Worm (Caenorhabditis elegans) whole organism, L1 larva: ENCODE measurements around the gene dnj-23.

Experiments used
- aha-1 ChIP-seq: fragments of 150-350 bp; optimal IDR thresholded peaks from 2 replicates; lab custom pipeline; 2014; ENCODE audit warnings: missing biosample characterization, missing genetic modification characterization
- alr-1 ChIP-seq: fragments of 200-800 bp; sonication (Bioruptor generic); optimal IDR thresholded peaks from 2 replicates; lab custom pipeline; 2018; ENCODE audit warnings: borderline replicate concordance, mild to moderate bottlenecking, missing genetic modification characterization, missing compliant biosample characterization
- aly-2 ChIP-seq: fragments of 150-350 bp; optimal IDR thresholded peaks from 2 replicates; lab custom pipeline; 2014; ENCODE audit warnings: missing biosample characterization, missing genetic modification characterization
- blmp-1 ChIP-seq: fragments of 150-350 bp; optimal IDR thresholded peaks from 2 replicates; lab custom pipeline; 2014; ENCODE audit warnings: missing biosample characterization, missing genetic modification characterization
- ceh-8 ChIP-seq: fragments of 200-800 bp; sonication (Bioruptor generic); optimal IDR thresholded peaks from 2 replicates; lab custom pipeline; 2018; ENCODE audit warnings: mild to moderate bottlenecking, missing genetic modification characterization, moderate library complexity, missing compliant biosample characterization
- dsc-1 ChIP-seq: sonication (generic microtip); optimal IDR thresholded peaks from 2 replicates; lab custom pipeline; 2016; ENCODE audit warnings: mild to moderate bottlenecking, missing genetic modification characterization, missing compliant biosample characterization
- efl-1 ChIP-seq, 4 experiments: fragments of 150-350 bp; optimal IDR thresholded peaks in 3 of 4; peaks in 1 of 4; 1 replicate in 1 of 4; 2 replicates in 3 of 4; lab custom pipeline; 2014; ENCODE audit warnings: missing biosample characterization in 2 of 4, missing genetic modification characterization in 2 of 4, missing genetic modification reagents in 2 of 4
- egl-13 ChIP-seq: sonication (generic microtip); optimal IDR thresholded peaks from 2 replicates; lab custom pipeline; 2016; ENCODE audit warnings: missing genotype, missing genetic modification reagents, missing genetic modification characterization, missing compliant biosample characterization
- fkh-8 ChIP-seq: sonication (generic microtip); optimal IDR thresholded peaks from 2 replicates; lab custom pipeline; 2016; ENCODE audit warnings: mild to moderate bottlenecking, missing genetic modification characterization, missing compliant biosample characterization
- hlh-17 ChIP-seq: fragments of 200-800 bp; sonication (Bioruptor generic); optimal IDR thresholded peaks from 2 replicates; lab custom pipeline; 2018; ENCODE audit warnings: missing genetic modification characterization, mild to moderate bottlenecking, missing compliant biosample characterization, moderate library complexity, borderline replicate concordance
- irx-1 ChIP-seq: sonication (generic microtip); optimal IDR thresholded peaks from 2 replicates; lab custom pipeline; 2016; ENCODE audit warnings: missing genetic modification characterization, missing compliant biosample characterization
- lin-14 ChIP-seq: fragments of 200-800 bp; sonication (Bioruptor generic); optimal IDR thresholded peaks from 2 replicates; lab custom pipeline; 2018; ENCODE audit warnings: mild to moderate bottlenecking, missing genetic modification characterization, moderate library complexity, missing compliant biosample characterization
- lin-35 ChIP-seq, 2 experiments: fragments of 150-350 bp; optimal IDR thresholded peaks; 2 replicates each; lab custom pipeline; 2014; ENCODE audit warnings: missing biosample characterization in 2 of 2, missing genetic modification characterization in 2 of 2, missing genetic modification reagents in 2 of 2
- lir-3 ChIP-seq: sonication (generic microtip); optimal IDR thresholded peaks from 2 replicates; lab custom pipeline; 2016; ENCODE audit warnings: mild to moderate bottlenecking, missing genetic modification characterization, moderate library complexity, missing compliant biosample characterization; ENCODE audit not compliant: poor library complexity
- mab-9 ChIP-seq: fragments of 200-800 bp; sonication (Bioruptor generic); IDR thresholded peaks from 2 replicates; pipeline ENCODE4 v1.3.6; 2022; ENCODE audit warnings: missing genetic modification reagents, missing genetic modification characterization, missing compliant biosample characterization
- mdl-1 ChIP-seq, 2 experiments: fragments of 150-350 bp; optimal IDR thresholded peaks; 2 replicates each; lab custom pipeline; 2014 to 2017; ENCODE audit warnings: missing biosample characterization in 2 of 2, missing genetic modification characterization in 2 of 2, inconsistent platforms in 1 of 2
- mep-1 ChIP-seq: fragments of 150-350 bp; optimal IDR thresholded peaks from 2 replicates; lab custom pipeline; 2014; ENCODE audit warnings: missing biosample characterization, missing genetic modification characterization
- nhr-28 ChIP-seq: fragments of 150-350 bp; optimal IDR thresholded peaks from 2 replicates; lab custom pipeline; 2014; ENCODE audit warnings: missing biosample characterization, missing genetic modification characterization
- nhr-47 ChIP-seq: sonication (generic microtip); optimal IDR thresholded peaks from 2 replicates; lab custom pipeline; 2016; ENCODE audit warnings: mild to moderate bottlenecking, missing genetic modification characterization, moderate library complexity, missing compliant biosample characterization
- nhr-71 ChIP-seq: sonication (generic microtip); optimal IDR thresholded peaks from 2 replicates; lab custom pipeline; 2016; ENCODE audit warnings: mild to moderate bottlenecking, missing genetic modification characterization, moderate library complexity, missing compliant biosample characterization
- nhr-76 ChIP-seq: sonication (generic microtip); optimal IDR thresholded peaks from 2 replicates; lab custom pipeline; 2017; ENCODE audit warnings: missing biosample characterization, missing genetic modification characterization
- nhr-85 ChIP-seq: sonication (generic microtip); peaks from one replicate; lab custom pipeline; 2016; ENCODE audit warnings: missing genetic modification characterization, inconsistent platforms, missing compliant biosample characterization
- nhr-90 ChIP-seq: sonication (generic microtip); optimal IDR thresholded peaks from 2 replicates; lab custom pipeline; 2016; ENCODE audit warnings: mild to moderate bottlenecking, missing genetic modification characterization, missing compliant biosample characterization; ENCODE audit not compliant: poor library complexity
- pax-3 ChIP-seq: fragments of 200-800 bp; sonication (Bioruptor generic); optimal IDR thresholded peaks from 2 replicates; lab custom pipeline; 2018; ENCODE audit warnings: mild to moderate bottlenecking, missing genetic modification characterization, moderate library complexity, missing compliant biosample characterization
- pqm-1 ChIP-seq: sonication (generic microtip); optimal IDR thresholded peaks from 3 replicates; lab custom pipeline; 2017; ENCODE audit warnings: missing biosample characterization, missing genetic modification characterization
- rnt-1 ChIP-seq: sonication (generic microtip); optimal IDR thresholded peaks from 2 replicates; lab custom pipeline; 2016; ENCODE audit warnings: mild to moderate bottlenecking, missing genetic modification characterization, moderate library complexity, missing compliant biosample characterization
- snu-23 ChIP-seq: sonication (generic microtip); optimal IDR thresholded peaks from 2 replicates; lab custom pipeline; 2016; ENCODE audit warnings: missing genetic modification characterization, missing compliant biosample characterization
- sox-4 ChIP-seq: sonication (generic microtip); optimal IDR thresholded peaks from 2 replicates; lab custom pipeline; 2016; ENCODE audit warnings: missing genetic modification characterization, missing compliant biosample characterization
- sup-37 ChIP-seq: fragments of 200-800 bp; sonication (Bioruptor generic); optimal IDR thresholded peaks from 2 replicates; lab custom pipeline; 2018; ENCODE audit warnings: mild to moderate bottlenecking, missing genetic modification characterization, missing compliant biosample characterization
- swsn-7 ChIP-seq: sonication (generic microtip); optimal IDR thresholded peaks from 2 replicates; lab custom pipeline; 2016; ENCODE audit warnings: missing genetic modification characterization, missing compliant biosample characterization
- tbx-2 ChIP-seq: sonication (generic microtip); optimal IDR thresholded peaks from 2 replicates; lab custom pipeline; 2016; ENCODE audit warnings: missing genetic modification characterization, missing compliant biosample characterization
- vab-15 ChIP-seq: sonication (generic microtip); optimal IDR thresholded peaks from 2 replicates; lab custom pipeline; 2017; ENCODE audit warnings: missing genotype, mild to moderate bottlenecking, missing genetic modification characterization, missing compliant biosample characterization
- ztf-4 ChIP-seq: fragments of 150-350 bp; optimal IDR thresholded peaks from 2 replicates; lab custom pipeline; 2014; ENCODE audit warnings: missing biosample characterization, missing genetic modification characterization

Gene dnj-23

DNA sequence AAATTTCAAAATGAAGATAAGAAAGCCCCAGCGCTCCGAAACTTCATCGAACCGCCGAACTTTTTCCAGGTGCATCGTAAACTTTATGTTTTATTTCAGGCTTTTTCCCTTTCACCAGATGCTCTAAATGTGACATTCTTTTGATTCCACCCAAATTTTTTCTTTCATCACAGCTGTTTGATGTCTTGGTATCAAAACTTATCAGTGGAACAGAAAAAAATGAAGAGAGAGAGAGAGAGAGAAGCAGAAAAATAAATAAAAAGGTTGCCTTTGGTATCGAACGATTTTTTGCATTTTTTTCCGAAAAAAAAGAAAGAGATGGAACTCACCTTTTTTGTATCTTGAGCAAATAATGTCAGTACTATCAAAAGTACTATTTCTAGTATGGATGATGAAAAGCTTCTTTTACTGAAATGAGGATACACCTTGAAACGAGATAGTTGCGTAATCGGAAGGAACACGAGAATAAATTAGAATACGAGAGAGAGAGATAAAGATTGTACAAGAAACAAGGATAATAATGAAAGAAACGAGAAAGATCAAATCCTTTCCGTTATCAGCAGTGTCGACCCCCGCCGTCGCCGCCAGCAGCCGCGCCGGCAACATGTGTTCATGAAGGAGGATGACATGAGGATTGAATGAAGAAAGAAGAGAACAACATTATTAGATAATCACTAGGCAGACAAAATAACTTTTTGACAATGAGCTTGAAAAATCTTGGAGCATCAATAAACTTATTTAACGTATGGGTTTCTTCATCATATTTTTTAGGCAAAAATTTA, 32.1 kb downstream of the dnj-23 start:
- TF ChIP-seq efl-1 (optimal IDR thresholded peaks at IDR 0.05; lab: Kevin White, UChicago) (no peak), efl-1 (GFP tag; optimal IDR thresholded peaks at IDR 0.05 in 1 of 2; lab: Kevin White, UChicago) (peak in 1 of 2 experiments; percentile 44), rnt-1 (tag; lab: Kevin White, UChicago) (peak; percentile 29), pax-3 (no peak), dsc-1 (tag; lab: Kevin White, UChicago) (no peak), lir-3 (no peak), lin-14 (GFP tag; lab: Kevin White, UChicago) (peak; percentile 56), irx-1 (tag; lab: Kevin White, UChicago) (no peak), swsn-7 (tag; lab: Kevin White, UChicago) (no peak), sup-37 (GFP tag; lab: Kevin White, UChicago) (no peak), blmp-1 (peak; percentile 4), nhr-71 (tag; lab: Kevin White, UChicago) (peak; percentile 16)

- no peak for TF ChIP-seq lin-35 (GFP tag; optimal IDR thresholded peaks at IDR 0.05; lab: Kevin White, UChicago)
- TF ChIP-seq efl-1 (optimal IDR thresholded peaks at IDR 0.05; lab: Kevin White, UChicago), result no peak
- TF ChIP-seq efl-1 (GFP tag; optimal IDR thresholded peaks at IDR 0.05 in 1 of 2; lab: Kevin White, UChicago), result peak in 1 of 2 experiments; percentile 21
- TF ChIP-seq pqm-1, result no peak
- no peak for TF ChIP-seq mdl-1 (tag; optimal IDR thresholded peaks at IDR 0.05; lab: Kevin White, UChicago)
- TF ChIP-seq lin-14 (GFP tag; lab: Kevin White, UChicago), result no peak
- TF ChIP-seq aha-1 (tag; lab: Kevin White, UChicago), result no peak
- no peak for TF ChIP-seq mab-9 (GFP tag; lab: Robert Waterston, UW)
These were observed 33.9 kb downstream of the dnj-23 start for ce11 chrII:9074492-9074891.

ce11 chrII:9072769-9073168, 35.6 kb downstream of the dnj-23 start:
- no peak for TF ChIP-seq ztf-4
- TF ChIP-seq dsc-1 (tag; lab: Kevin White, UChicago), result peak; percentile 6
- peak; percentile 72 for TF ChIP-seq blmp-1

ce11 chrII:9070740-9071139, 37.7 kb downstream of the dnj-23 start, which contains the start of gene T24B8.4:
Gene T24B8.4 (minus strand): TSS chrII:9070840.
- TF ChIP-seq lin-35 (GFP tag; optimal IDR thresholded peaks at IDR 0.05; lab: Kevin White, UChicago) (no peak), nhr-47 (tag; lab: Kevin White, UChicago) (no peak), snu-23 (GFP tag; lab: Kevin White, UChicago) (no peak)

- no peak for TF ChIP-seq nhr-76 (tag; lab: Kevin White, UChicago)
- no peak for TF ChIP-seq alr-1 (tag; lab: Kevin White, UChicago)
- TF ChIP-seq swsn-7 (tag; lab: Kevin White, UChicago), result no peak
- TF ChIP-seq lir-3, result no peak
- TF ChIP-seq nhr-90 (tag; lab: Kevin White, UChicago), result no peak
- no peak for TF ChIP-seq vab-15 (tag; lab: Kevin White, UChicago)
- no peak for TF ChIP-seq nhr-28 (tag; lab: Kevin White, UChicago)
- no peak for TF ChIP-seq sox-4 (tag; lab: Kevin White, UChicago)
- TF ChIP-seq tbx-2 (tag; lab: Kevin White, UChicago), result no peak
- no peak for TF ChIP-seq hlh-17
- no peak for TF ChIP-seq egl-13 (tag; lab: Kevin White, UChicago)
- no peak for TF ChIP-seq mep-1 (tag; lab: Kevin White, UChicago)
- no peak for TF ChIP-seq efl-1 (optimal IDR thresholded peaks at IDR 0.05; lab: Kevin White, UChicago)
- TF ChIP-seq efl-1 (GFP tag; optimal IDR thresholded peaks at IDR 0.05 in 1 of 2; lab: Kevin White, UChicago), result no peak
- no peak for TF ChIP-seq ceh-8 (GFP tag; lab: Kevin White, UChicago)
- no peak for TF ChIP-seq aly-2 (tag; lab: Kevin White, UChicago)
- TF ChIP-seq fkh-8, result no peak
- no peak for TF ChIP-seq nhr-85
These were observed 38.6 kb downstream of the dnj-23 start for ce11 chrII:9069836-9070235.
